Worm (Caenorhabditis elegans) whole organism, L4/young adult: Measurements from ENCODE around the gene M04C3.1.

Experiments used
- W03F9.2 ChIP-seq: fragments of 150-350 bp; optimal IDR thresholded peaks from 2 replicates; lab custom pipeline; 2014; ENCODE audit warnings: missing biosample characterization, missing genetic modification characterization
- dao-5 ChIP-seq: sonication (generic microtip); optimal IDR thresholded peaks from 2 replicates; lab custom pipeline; 2016; ENCODE audit warnings: missing genotype, missing genetic modification characterization, moderate library complexity, missing compliant biosample characterization
- him-1 ChIP-seq: sonication (generic microtip); optimal IDR thresholded peaks from 2 replicates; lab custom pipeline; 2016; ENCODE audit warnings: missing genotype, missing genetic modification reagents, missing genetic modification characterization, missing compliant biosample characterization

The M04C3.1 gene

ce11 chrV:19429605-19430004, 15.8 kb downstream of the M04C3.1 start:
- no peak for TF ChIP-seq W03F9.2
- TF ChIP-seq him-1, result no peak
- no peak for TF ChIP-seq dao-5 (tag; lab: Kevin White, UChicago)

- TF ChIP-seq dao-5 (tag; lab: Kevin White, UChicago) (no peak), him-1 (no peak), W03F9.2 (no peak)
These were observed 16.5 kb downstream of the M04C3.1 start for ce11 chrV:19428936-19429335.

- TF ChIP-seq dao-5 (tag; lab: Kevin White, UChicago) (no peak), W03F9.2 (no peak), him-1 (no peak)
These were observed 17.3 kb downstream of the M04C3.1 start for ce11 chrV:19428097-19428496.

ce11 chrV:19421131-19421530, 24.3 kb downstream of the M04C3.1 start, which contains the start of gene C25F9.2:
TSS of gene C25F9.2 (plus strand) at chrV:19421471.
- TF ChIP-seq W03F9.2, result no peak
- TF ChIP-seq dao-5 (tag; lab: Kevin White, UChicago), result no peak
- no peak for TF ChIP-seq him-1

- TF ChIP-seq W03F9.2 (no peak), him-1 (no peak), dao-5 (tag; lab: Kevin White, UChicago) (no peak)
These were observed 27.6 kb downstream of the M04C3.1 start, which contains the start of gene C25F9.15 for ce11 chrV:19417836-19418235. TSS of gene C25F9.15 (plus strand) at chrV:19418136.

- TF ChIP-seq W03F9.2, result no peak
- no peak for TF ChIP-seq him-1
- TF ChIP-seq dao-5 (tag; lab: Kevin White, UChicago), result no peak
These were observed 28.9 kb downstream of the M04C3.1 start, which contains the start of the genes C25F9.4 and C25F9.9 for ce11 chrV:19416475-19416874. TSS of gene C25F9.4 (minus strand) at chrV:19416575. TSS of gene C25F9.9 (plus strand) at chrV:19416611.

- TF ChIP-seq dao-5 (tag; lab: Kevin White, UChicago) (no peak), W03F9.2 (no peak)
These were observed 34.7 kb downstream of the M04C3.1 start, which contains the start of gene C25F9.5 for ce11 chrV:19410663-19411062. TSS of gene C25F9.5 (minus strand) at chrV:19410857.

ce11 chrV:19405276-19405815, 40.1 kb downstream of the M04C3.1 start, which contains the start of the genes C25F9.6 and C25F9.10:
TSS of gene C25F9.6 (minus strand) at chrV:19405326.
TSS of gene C25F9.10 (plus strand) at chrV:19405729.
- TF ChIP-seq W03F9.2 (no peak), him-1 (no peak), dao-5 (tag; lab: Kevin White, UChicago) (no peak)

ce11 chrV:19403619-19404018, 41.8 kb downstream of the M04C3.1 start:
- TF ChIP-seq W03F9.2, result no peak
- TF ChIP-seq dao-5 (tag; lab: Kevin White, UChicago), result no peak
- no peak for TF ChIP-seq him-1

- TF ChIP-seq dao-5 (tag; lab: Kevin White, UChicago) (no peak), W03F9.2 (no peak), him-1 (no peak)
These were observed 42.5 kb downstream of the M04C3.1 start, which contains the start of gene C25F9.12 for ce11 chrV:19402855-19403254. TSS of gene C25F9.12 (minus strand) at chrV:19402955.

ce11 chrV:19401429-19401828, 44.0 kb downstream of the M04C3.1 start:
- TF ChIP-seq W03F9.2 (no peak), dao-5 (tag; lab: Kevin White, UChicago) (no peak), him-1 (no peak)

- TF ChIP-seq him-1, result no peak
- no peak for TF ChIP-seq W03F9.2
- TF ChIP-seq dao-5 (tag; lab: Kevin White, UChicago), result no peak
These were observed 44.8 kb downstream of the M04C3.1 start, which contains the start of gene srw-86 for ce11 chrV:19400619-19401018. TSS of gene srw-86 (minus strand) at chrV:19400719.

- no peak for TF ChIP-seq him-1
- TF ChIP-seq W03F9.2, result no peak
- TF ChIP-seq dao-5 (tag; lab: Kevin White, UChicago), result no peak
These were observed 46.5 kb downstream of the M04C3.1 start, which contains the start of gene C25F9.13 for ce11 chrV:19398882-19399281. TSS of gene C25F9.13 (minus strand) at chrV:19398982.

ce11 chrV:19398396-19398795, 47.0 kb downstream of the M04C3.1 start:
- TF ChIP-seq W03F9.2 (no peak), dao-5 (tag; lab: Kevin White, UChicago) (no peak), him-1 (no peak)

- no peak for TF ChIP-seq dao-5 (tag; lab: Kevin White, UChicago)
- TF ChIP-seq him-1, result no peak
- TF ChIP-seq W03F9.2, result no peak
These were observed 48.7 kb downstream of the M04C3.1 start for ce11 chrV:19396576-19397313.
